Worm (Caenorhabditis elegans): ENCODE measurements around the gene ser-1.

DNA sequence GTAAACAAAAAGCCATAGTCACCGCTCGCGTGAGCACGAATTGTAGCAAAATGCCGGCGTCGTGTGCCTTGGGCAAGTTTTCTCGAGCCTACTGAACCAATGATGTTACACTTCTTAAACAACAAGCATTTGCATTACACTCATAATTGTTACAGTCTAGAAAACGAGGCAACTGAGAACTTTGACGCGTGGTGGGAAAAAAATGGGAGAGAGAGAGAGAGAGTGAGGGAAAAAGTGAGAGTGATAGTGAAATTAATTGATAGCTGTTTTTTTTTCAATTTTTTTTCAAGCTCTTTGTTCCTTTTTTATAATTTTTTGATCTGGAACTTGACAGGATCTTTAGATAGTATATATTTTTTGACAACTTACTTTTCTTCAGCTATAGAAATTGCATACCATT is 44.4 kb upstream of the ser-1 start:
- TF ChIP-seq flt-1 (GFP tag; IDR thresholded peaks at IDR 0.05) (no peak), ama-1 (optimal IDR thresholded peaks at IDR 0.05) (no peak), pes-1 (GFP tag; IDR thresholded peaks at IDR 0.05) (no peak), ceh-13 (GFP tag; optimal IDR thresholded peaks at IDR 0.05) (no peak), hnd-1 (tag; optimal IDR thresholded peaks at IDR 0.05) (no peak), tra-4 (tag; optimal IDR thresholded peaks at IDR 0.05) (no peak)
